Fruit fly (Drosophila melanogaster) whole organism, prepupa: ENCODE results near the gene mtg.

Source experiments
- CG10631 ChIP-seq: fragments of 200-800 bp; sonication (Bioruptor generic); optimal IDR thresholded peaks from 2 replicates; lab custom pipeline; 2016; ENCODE audit warnings: missing biosample characterization, missing genetic modification characterization
- CG11294 ChIP-seq: fragments of 200-800 bp; sonication (Bioruptor generic); IDR thresholded peaks from 2 replicates; pipeline ENCODE4 v1.3.6; 2022; ENCODE audit warnings: missing biosample characterization, missing genetic modification characterization
- CG11762 ChIP-seq: fragments of 200-800 bp; sonication (Bioruptor generic); optimal IDR thresholded peaks from 3 replicates; lab custom pipeline; 2016; ENCODE audit warnings: missing biosample characterization, missing genetic modification characterization; ENCODE audit not compliant: insufficient read depth
- CG11902 ChIP-seq: fragments of 200-800 bp; sonication (Bioruptor generic); optimal IDR thresholded peaks from 3 replicates; lab custom pipeline; 2016; ENCODE audit warnings: missing biosample characterization, missing genetic modification characterization
- CG15336 ChIP-seq: fragments of 200-800 bp; sonication (Bioruptor generic); IDR thresholded peaks from 2 replicates; pipeline ENCODE4 v1.3.6; 2022; ENCODE audit warnings: missing biosample characterization, missing genetic modification characterization
- CG1621 ChIP-seq: fragments of 200-800 bp; sonication (Bioruptor generic); optimal IDR thresholded peaks from 3 replicates; lab custom pipeline; 2018; ENCODE audit warnings: missing biosample characterization, mild to moderate bottlenecking, missing genetic modification characterization
- CG16779 ChIP-seq: fragments of 200-800 bp; sonication (Bioruptor generic); optimal IDR thresholded peaks from 3 replicates; lab custom pipeline; 2017; ENCODE audit warnings: missing biosample characterization, mild to moderate bottlenecking, missing genetic modification characterization
- CG3032 ChIP-seq: fragments of 200-800 bp; optimal IDR thresholded peaks from 2 replicates; lab custom pipeline; 2019; ENCODE audit warnings: missing biosample characterization, mild to moderate bottlenecking, missing genetic modification characterization, moderate library complexity
- CG31627 ChIP-seq: fragments of 200-800 bp; sonication (Bioruptor generic); optimal IDR thresholded peaks from 3 replicates; lab custom pipeline; 2016; ENCODE audit warnings: missing biosample characterization, missing genetic modification characterization
- CG32006 ChIP-seq: fragments of 200-800 bp; sonication (Bioruptor generic); optimal IDR thresholded peaks from 3 replicates; lab custom pipeline; 2017; ENCODE audit warnings: missing biosample characterization, mild to moderate bottlenecking, missing genetic modification characterization
- CG34406 ChIP-seq: fragments of 200-800 bp; sonication (Bioruptor generic); optimal IDR thresholded peaks from 3 replicates; lab custom pipeline; 2016; ENCODE audit warnings: missing biosample characterization, missing genetic modification characterization
- CG4318 ChIP-seq: fragments of 200-800 bp; sonication (Bioruptor generic); optimal IDR thresholded peaks from 3 replicates; lab custom pipeline; 2017; ENCODE audit warnings: missing biosample characterization, mild to moderate bottlenecking, missing genetic modification characterization
- CG6163 ChIP-seq: fragments of 200-800 bp; sonication (Bioruptor generic); IDR thresholded peaks from 3 replicates; pipeline ENCODE4 v1.3.6; 2022; ENCODE audit warnings: missing biosample characterization, missing genetic modification characterization
- CG6276 ChIP-seq: fragments of 200-800 bp; sonication (Bioruptor generic); optimal IDR thresholded peaks from 2 replicates; lab custom pipeline; 2017; ENCODE audit warnings: missing biosample characterization, mild to moderate bottlenecking, missing genetic modification characterization
- CG6792 ChIP-seq: fragments of 200-800 bp; sonication (Bioruptor generic); optimal IDR thresholded peaks from 3 replicates; lab custom pipeline; 2016; ENCODE audit warnings: missing biosample characterization, missing genetic modification characterization
- CG6854 ChIP-seq: fragments of 200-800 bp; sonication (Bioruptor generic); optimal IDR thresholded peaks from 2 replicates; lab custom pipeline; 2017; ENCODE audit warnings: missing biosample characterization, mild to moderate bottlenecking, missing genetic modification characterization
- CG7368 ChIP-seq: fragments of 200-800 bp; sonication (Bioruptor generic); optimal IDR thresholded peaks from 3 replicates; lab custom pipeline; 2016; ENCODE audit warnings: missing biosample characterization, missing genetic modification characterization
- CG8119 ChIP-seq: fragments of 200-800 bp; sonication (Bioruptor generic); IDR thresholded peaks from 3 replicates; pipeline ENCODE4 v1.3.6; 2022; ENCODE audit warnings: missing biosample characterization, missing genetic modification characterization
- CG8319 ChIP-seq: fragments of 200-800 bp; sonication (Bioruptor generic); optimal IDR thresholded peaks from 3 replicates; lab custom pipeline; 2016; ENCODE audit warnings: missing biosample characterization, missing genetic modification characterization
- CG8632 ChIP-seq: fragments of 200-800 bp; sonication (Bioruptor generic); optimal IDR thresholded peaks from 3 replicates; lab custom pipeline; 2016; ENCODE audit warnings: missing biosample characterization, missing genetic modification characterization
- Eip93F ChIP-seq: fragments of 200-800 bp; sonication (Bioruptor generic); optimal IDR thresholded peaks from 2 replicates; lab custom pipeline; 2016; ENCODE audit warnings: missing biosample characterization, mild to moderate bottlenecking, missing genetic modification characterization
- Ets21C ChIP-seq: fragments of 200-800 bp; sonication (Bioruptor generic); optimal IDR thresholded peaks from 3 replicates; lab custom pipeline; 2016; ENCODE audit warnings: missing biosample characterization, missing genetic modification characterization
- Ets96B ChIP-seq: fragments of 200-800 bp; optimal IDR thresholded peaks from 2 replicates; lab custom pipeline; 2019; ENCODE audit warnings: missing biosample characterization, mild to moderate bottlenecking, missing genetic modification characterization, moderate library complexity
- Gug ChIP-seq: fragments of 200-800 bp; sonication (Bioruptor generic); IDR thresholded peaks from 2 replicates; pipeline ENCODE4 v1.3.6; 2022; ENCODE audit warnings: missing biosample characterization, missing genetic modification characterization
- Hr39 ChIP-seq: fragments of 200-800 bp; sonication (Bioruptor generic); optimal IDR thresholded peaks from 2 replicates; lab custom pipeline; 2016; ENCODE audit warnings: missing biosample characterization, missing genetic modification characterization
- Hr4 ChIP-seq: fragments of 200-800 bp; sonication (Bioruptor generic); optimal IDR thresholded peaks from 3 replicates; lab custom pipeline; 2016; ENCODE audit warnings: missing biosample characterization, missing genetic modification characterization
- Lpt ChIP-seq: fragments of 200-800 bp; sonication (Bioruptor generic); optimal IDR thresholded peaks from 3 replicates; lab custom pipeline; 2016; ENCODE audit warnings: missing biosample characterization, missing genetic modification characterization
- Met ChIP-seq: fragments of 200-800 bp; sonication (Bioruptor generic); optimal IDR thresholded peaks from 3 replicates; lab custom pipeline; 2016; ENCODE audit warnings: missing biosample characterization, missing genetic modification characterization
- Smox ChIP-seq: fragments of 200-800 bp; sonication (Bioruptor generic); optimal IDR thresholded peaks from 3 replicates; lab custom pipeline; 2016; ENCODE audit warnings: missing biosample characterization, missing genetic modification characterization
- Sox14 ChIP-seq: fragments of 200-800 bp; sonication (Bioruptor generic); optimal IDR thresholded peaks from 3 replicates; lab custom pipeline; 2016; ENCODE audit warnings: missing biosample characterization, missing genetic modification characterization
- Sox15 ChIP-seq: fragments of 200-800 bp; sonication (Bioruptor generic); optimal IDR thresholded peaks from 3 replicates; lab custom pipeline; 2016; ENCODE audit warnings: missing biosample characterization, missing genetic modification characterization
- achi ChIP-seq: fragments of 200-800 bp; sonication (Bioruptor generic); optimal IDR thresholded peaks from 3 replicates; lab custom pipeline; 2016; ENCODE audit warnings: missing biosample characterization, missing genetic modification characterization
- acj6 ChIP-seq: fragments of 200-800 bp; sonication (Bioruptor generic); optimal IDR thresholded peaks from 3 replicates; lab custom pipeline; 2016; ENCODE audit warnings: missing biosample characterization, missing genetic modification characterization
- cyc ChIP-seq: fragments of 200-800 bp; sonication (Bioruptor generic); optimal IDR thresholded peaks from 3 replicates; lab custom pipeline; 2016; ENCODE audit warnings: missing biosample characterization, missing genetic modification characterization
- dac ChIP-seq: fragments of 200-800 bp; sonication (Bioruptor generic); optimal IDR thresholded peaks from 2 replicates; lab custom pipeline; 2017; ENCODE audit warnings: missing biosample characterization, mild to moderate bottlenecking, missing genetic modification characterization
- dsx ChIP-seq: fragments of 200-800 bp; optimal IDR thresholded peaks from 3 replicates; lab custom pipeline; 2019; ENCODE audit warnings: missing biosample characterization, mild to moderate bottlenecking, missing genetic modification characterization, moderate library complexity; ENCODE audit not compliant: poor library complexity, severe bottlenecking
- eg ChIP-seq: fragments of 200-800 bp; sonication (Bioruptor generic); IDR thresholded peaks from 3 replicates; pipeline ENCODE4 v1.3.6; 2022; ENCODE audit warnings: missing biosample characterization, missing genetic modification characterization
- esn ChIP-seq: fragments of 200-800 bp; sonication (Bioruptor generic); optimal IDR thresholded peaks from 2 replicates; lab custom pipeline; 2016; ENCODE audit warnings: missing biosample characterization, mild to moderate bottlenecking, missing genetic modification characterization, moderate library complexity
- fd59A ChIP-seq: fragments of 200-800 bp; sonication (Bioruptor generic); optimal IDR thresholded peaks from 2 replicates; lab custom pipeline; 2017; ENCODE audit warnings: missing biosample characterization, mild to moderate bottlenecking, missing genetic modification characterization, missing genetic modification reagents
- fd85E ChIP-seq: fragments of 200-800 bp; sonication (Bioruptor generic); optimal IDR thresholded peaks from 3 replicates; lab custom pipeline; 2016; ENCODE audit warnings: missing biosample characterization, missing genetic modification characterization
- fkh ChIP-seq: fragments of 200-800 bp; sonication (Bioruptor generic); optimal IDR thresholded peaks from 3 replicates; lab custom pipeline; 2017; ENCODE audit warnings: missing biosample characterization, mild to moderate bottlenecking, missing genetic modification characterization, moderate library complexity
- lz ChIP-seq: fragments of 200-800 bp; sonication (Bioruptor generic); optimal IDR thresholded peaks from 3 replicates; lab custom pipeline; 2016; ENCODE audit warnings: missing biosample characterization, missing genetic modification characterization
- net ChIP-seq: fragments of 200-800 bp; sonication (Bioruptor generic); optimal IDR thresholded peaks from 3 replicates; lab custom pipeline; 2016; ENCODE audit warnings: missing biosample characterization, missing genetic modification characterization
- pdm3 ChIP-seq: fragments of 200-800 bp; sonication (Bioruptor generic); optimal IDR thresholded peaks from 3 replicates; lab custom pipeline; 2016; ENCODE audit warnings: missing biosample characterization, missing genetic modification characterization
- svp ChIP-seq: fragments of 200-800 bp; sonication (Bioruptor generic); peaks from one replicate; lab custom pipeline; 2016; ENCODE audit warnings: missing biosample characterization, missing genetic modification characterization
- topi ChIP-seq: fragments of 200-800 bp; sonication (Bioruptor generic); optimal IDR thresholded peaks from 3 replicates; lab custom pipeline; 2016; ENCODE audit warnings: missing biosample characterization, missing genetic modification characterization
- vri ChIP-seq: fragments of 200-800 bp; sonication (Bioruptor generic); optimal IDR thresholded peaks from 3 replicates; lab custom pipeline; 2016; ENCODE audit warnings: missing biosample characterization, mild to moderate bottlenecking, missing genetic modification characterization

Gene mtg

dm6 chr3R:8233864-8234263 is 16.4 kb upstream of the mtg start (continued):
- TF ChIP-seq Sox15 (no peak), Eip93F (GFP tag; lab: Kevin White, UChicago) (no peak), lz (GFP tag; lab: Kevin White, UChicago) (peak; percentile 50), Sox14 (GFP tag; lab: Kevin White, UChicago) (peak; percentile 27), CG11902 (GFP tag; lab: Kevin White, UChicago) (no peak), eg (GFP tag; lab: Robert Waterston, UW) (peak; percentile 88), svp (no peak), CG6276 (no peak), esn (GFP tag; lab: Kevin White, UChicago) (peak; percentile 63), Hr4 (GFP tag; lab: Kevin White, UChicago) (peak; percentile 90), CG6792 (GFP tag; lab: Kevin White, UChicago) (peak; percentile 17), pdm3 (GFP tag; lab: Kevin White, UChicago) (peak; percentile 75), Ets21C (no peak), CG16779 (tag; lab: Kevin White, UChicago) (no peak), CG34406 (GFP tag; lab: Kevin White, UChicago) (peak; percentile 53), Lpt (GFP tag; lab: Kevin White, UChicago) (peak; percentile 74), Smox (GFP tag; lab: Kevin White, UChicago) (peak; percentile 27), CG6854 (GFP tag; lab: Kevin White, UChicago) (no peak)

DNA sequence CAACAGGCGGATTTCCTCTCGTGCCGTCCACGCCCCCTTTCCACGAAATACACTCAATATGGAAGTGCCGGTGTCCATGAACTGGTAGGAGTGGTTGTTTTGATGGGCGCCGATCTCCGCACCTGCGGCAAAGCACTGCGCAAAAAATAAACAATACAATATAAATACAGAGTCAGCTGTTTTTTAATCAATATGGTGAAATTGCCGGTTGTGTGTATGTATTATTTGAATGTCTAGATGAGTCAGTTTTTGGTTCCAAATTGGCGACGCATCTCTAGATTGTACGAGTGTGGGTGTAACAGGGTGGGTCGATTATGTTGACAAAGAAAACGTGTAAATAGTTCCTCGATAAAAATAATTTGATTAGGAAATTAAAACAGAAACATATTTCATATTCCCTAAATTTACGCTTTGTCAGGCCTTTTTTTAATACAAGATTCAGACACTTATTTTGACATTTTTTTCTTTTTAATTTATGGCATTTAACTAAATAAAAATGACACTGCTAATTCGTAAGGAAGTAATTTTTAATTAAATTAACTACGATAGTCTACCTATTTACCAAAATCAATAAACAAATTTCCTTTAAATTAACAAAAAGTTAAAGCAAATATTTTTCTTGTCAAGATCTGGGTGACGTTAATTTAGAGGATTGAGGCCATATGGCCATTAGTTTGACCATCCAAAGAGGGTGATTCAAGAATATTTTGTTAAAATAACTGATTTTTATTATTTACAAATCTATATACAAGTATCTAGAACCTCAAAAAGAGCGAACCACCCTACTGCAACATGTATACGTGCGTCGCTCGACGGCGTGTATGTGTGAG is 10.6 kb upstream of the mtg start:
- TF ChIP-seq CG11762 (peak; percentile 83), CG1621 (tag; lab: Kevin White, UChicago) (peak; percentile 49), CG4318 (GFP tag; lab: Kevin White, UChicago) (peak; percentile 88), fd85E (GFP tag; lab: Kevin White, UChicago) (peak; percentile 69), CG31627 (GFP tag; lab: Kevin White, UChicago) (peak; percentile 85), net (GFP tag; lab: Kevin White, UChicago) (peak; percentile 90), CG6792 (GFP tag; lab: Kevin White, UChicago) (peak; percentile 86), CG6163 (peak; percentile 74), CG16779 (tag; lab: Kevin White, UChicago) (peak; percentile 88), Eip93F (GFP tag; lab: Kevin White, UChicago) (peak; percentile 64), achi (GFP tag; lab: Kevin White, UChicago) (peak; percentile 90), fd59A (GFP tag; lab: Kevin White, UChicago) (peak; percentile 83), CG15336 (peak; percentile 76), Met (GFP tag; lab: Kevin White, UChicago) (peak; percentile 90), pdm3 (GFP tag; lab: Kevin White, UChicago) (peak; percentile 89), Ets21C (peak; percentile 68), Hr4 (GFP tag; lab: Kevin White, UChicago) (peak; percentile 90), cyc (peak; percentile 75), esn (GFP tag; lab: Kevin White, UChicago) (peak; percentile 95), CG32006 (GFP tag; lab: Kevin White, UChicago) (peak; percentile 95), CG8319 (GFP tag; lab: Kevin White, UChicago) (peak; percentile 79), CG10631 (GFP tag; lab: Kevin White, UChicago) (peak; percentile 90), CG8632 (GFP tag; lab: Kevin White, UChicago) (peak; percentile 88), Smox (GFP tag; lab: Kevin White, UChicago) (peak; percentile 89), Ets96B (tag; lab: Kevin White, UChicago) (peak; percentile 84), Gug (peak; percentile 43), topi (GFP tag; lab: Kevin White, UChicago) (peak; percentile 92), CG7368 (GFP tag; lab: Kevin White, UChicago) (peak; percentile 77), acj6 (GFP tag; lab: Kevin White, UChicago) (peak; percentile 89), lz (GFP tag; lab: Kevin White, UChicago) (peak; percentile 89), CG8119 (peak; percentile 86), Hr39 (GFP tag; lab: Kevin White, UChicago) (peak; percentile 83), fkh (peak; percentile 88), dac (GFP tag; lab: Kevin White, UChicago) (peak; percentile 73), vri (GFP tag; lab: Kevin White, UChicago) (peak; percentile 71), CG11294 (GFP tag; lab: Robert Waterston, UW) (peak; percentile 40; the same call in 1 of the 2 replicates), dsx (peak; percentile 69), CG11902 (GFP tag; lab: Kevin White, UChicago) (peak; percentile 69), CG3032 (tag; lab: Kevin White, UChicago) (peak; percentile 88), eg (GFP tag; lab: Robert Waterston, UW) (peak; percentile 72)
